Worm (Caenorhabditis elegans) whole organism, young adult: ENCODE data around the gene Y39B6A.33.

Experiments
- C06A6.2 ChIP-seq: fragments of 200-800 bp; sonication (Bioruptor generic); conservative IDR thresholded peaks from 2 replicates; pipeline ENCODE4 v1.3.6; 2022; ENCODE audit warnings: missing genetic modification characterization, missing compliant biosample characterization
- F10E7.11 ChIP-seq: sonication (generic microtip); optimal IDR thresholded peaks from 2 replicates; lab custom pipeline; 2017; ENCODE audit warnings: mild to moderate bottlenecking, missing genetic modification characterization, moderate library complexity, missing compliant biosample characterization
- F22D6.2 ChIP-seq: sonication (generic microtip); optimal IDR thresholded peaks from 2 replicates; lab custom pipeline; 2016; ENCODE audit warnings: mild to moderate bottlenecking, missing genetic modification characterization, missing compliant biosample characterization
- F23B12.7 ChIP-seq: sonication (generic microtip); optimal IDR thresholded peaks from 2 replicates; lab custom pipeline; 2017; ENCODE audit warnings: missing genetic modification characterization, mild to moderate bottlenecking, missing compliant biosample characterization, antibody characterized with exemption, moderate library complexity; ENCODE audit not compliant: insufficient read depth
- F33H1.4 ChIP-seq: fragments of 200-800 bp; sonication (Bioruptor generic); IDR thresholded peaks from 2 replicates; pipeline ENCODE4 v1.3.6; 2022; ENCODE audit warnings: missing genetic modification reagents, missing genetic modification characterization, missing compliant biosample characterization
- F52B5.7 ChIP-seq: sonication (generic microtip); optimal IDR thresholded peaks from 2 replicates; lab custom pipeline; 2016; ENCODE audit warnings: mild to moderate bottlenecking, missing genetic modification characterization, missing compliant biosample characterization
- F55B11.4 ChIP-seq: sonication (generic microtip); optimal IDR thresholded peaks from 2 replicates; lab custom pipeline; 2016; ENCODE audit warnings: missing compliant biosample characterization, missing genetic modification characterization, borderline replicate concordance; ENCODE audit not compliant: insufficient read depth
- F57C9.4 ChIP-seq: sonication (generic microtip); optimal IDR thresholded peaks from 2 replicates; lab custom pipeline; 2017; ENCODE audit warnings: mild to moderate bottlenecking, missing genetic modification characterization, missing compliant biosample characterization
- Y56A3A.18 ChIP-seq: fragments of 200-800 bp; sonication (Bioruptor generic); IDR thresholded peaks from 2 replicates; pipeline ENCODE4 v1.3.6; 2022; ENCODE audit warnings: missing genetic modification reagents, missing genetic modification characterization, missing compliant biosample characterization
- ZK185.1 ChIP-seq: sonication (generic microtip); optimal IDR thresholded peaks from 2 replicates; lab custom pipeline; 2016; ENCODE audit warnings: mild to moderate bottlenecking, missing genetic modification characterization, missing compliant biosample characterization; ENCODE audit not compliant: poor library complexity, severe bottlenecking
- akir-1 ChIP-seq: fragments of 200-800 bp; sonication (Bioruptor generic); optimal IDR thresholded peaks from 2 replicates; lab custom pipeline; 2018; ENCODE audit warnings: mild to moderate bottlenecking, missing genetic modification characterization, moderate library complexity, missing compliant biosample characterization
- ama-1 ChIP-seq, 3 experiments: fragments of 150-350 bp in 1 of 3; sonication (generic microtip) in 2 of 3; optimal IDR thresholded peaks; 2 replicates each; lab custom pipeline; 2014 to 2018; ENCODE audit warnings: missing biosample characterization in 2 of 3, missing genetic modification characterization in 2 of 3, missing genetic modification reagents in 2 of 3
- athp-1 ChIP-seq: sonication (generic microtip); optimal IDR thresholded peaks from 2 replicates; lab custom pipeline; 2017; ENCODE audit warnings: mild to moderate bottlenecking, missing genetic modification characterization, missing compliant biosample characterization
- attf-6 ChIP-seq: fragments of 200-800 bp; sonication (Bioruptor generic); IDR thresholded peaks from 2 replicates; pipeline ENCODE4 v1.3.6; 2022; ENCODE audit warnings: missing genetic modification reagents, missing genetic modification characterization, missing compliant biosample characterization
- bed-2 ChIP-seq: fragments of 200-800 bp; sonication (Bioruptor generic); IDR thresholded peaks from 2 replicates; pipeline ENCODE4 v1.3.6; 2022; ENCODE audit warnings: missing genetic modification reagents, missing genetic modification characterization, missing compliant biosample characterization
- ccch-3 ChIP-seq: fragments of 200-800 bp; sonication (Bioruptor generic); optimal IDR thresholded peaks from 2 replicates; lab custom pipeline; 2018; ENCODE audit warnings: mild to moderate bottlenecking, missing genetic modification characterization, missing compliant biosample characterization
- ceh-58 ChIP-seq: fragments of 200-800 bp; sonication (Bioruptor generic); IDR thresholded peaks from 2 replicates; pipeline ENCODE4 v1.3.6; 2022; ENCODE audit warnings: missing genetic modification characterization, missing compliant biosample characterization
- chd-7 ChIP-seq: sonication (generic microtip); optimal IDR thresholded peaks from 2 replicates; lab custom pipeline; 2016; ENCODE audit warnings: mild to moderate bottlenecking, missing genetic modification characterization, moderate library complexity, missing compliant biosample characterization
- die-1 ChIP-seq: sonication (generic microtip); optimal IDR thresholded peaks from 2 replicates; lab custom pipeline; 2016; ENCODE audit warnings: missing genotype, mild to moderate bottlenecking, missing genetic modification characterization, missing compliant biosample characterization
- dpff-1 ChIP-seq: sonication (generic microtip); optimal IDR thresholded peaks from 2 replicates; lab custom pipeline; 2017; ENCODE audit warnings: mild to moderate bottlenecking, missing genetic modification characterization, missing compliant biosample characterization
- ekl-4 ChIP-seq: fragments of 200-800 bp; sonication (Bioruptor generic); IDR thresholded peaks from 2 replicates; pipeline ENCODE4 v1.3.6; 2022; ENCODE audit warnings: missing genetic modification reagents, missing genetic modification characterization, missing compliant biosample characterization
- ets-4 ChIP-seq: fragments of 200-800 bp; sonication (Bioruptor generic); optimal IDR thresholded peaks from 2 replicates; lab custom pipeline; 2018; ENCODE audit warnings: mild to moderate bottlenecking, missing genetic modification characterization, missing compliant biosample characterization
- hlh-12 ChIP-seq: sonication (generic microtip); optimal IDR thresholded peaks from 2 replicates; lab custom pipeline; 2016; ENCODE audit warnings: missing genetic modification characterization, missing compliant biosample characterization
- hmg-1.2 ChIP-seq: fragments of 200-800 bp; sonication (Bioruptor generic); IDR thresholded peaks from 2 replicates; pipeline ENCODE4 v1.3.6; 2022; ENCODE audit warnings: missing genetic modification reagents, missing genetic modification characterization, missing compliant biosample characterization
- lag-1 ChIP-seq: fragments of 200-800 bp; sonication (Bioruptor generic); IDR thresholded peaks from 2 replicates; pipeline ENCODE4 v1.3.6; 2022; ENCODE audit warnings: missing genetic modification reagents, missing genetic modification characterization, missing compliant biosample characterization
- let-526 ChIP-seq: fragments of 200-800 bp; sonication (Bioruptor generic); IDR thresholded peaks from 2 replicates; pipeline ENCODE4 v1.3.6; 2022; ENCODE audit warnings: missing genetic modification reagents, missing genetic modification characterization, missing compliant biosample characterization
- lin-35 ChIP-seq, 3 experiments: fragments of 150-350 bp in 2 of 3; sonication (generic microtip) in 1 of 3; optimal IDR thresholded peaks; 2 replicates each; lab custom pipeline; 2014 to 2018; ENCODE audit warnings: missing biosample characterization in 3 of 3, missing genetic modification characterization in 3 of 3, missing genetic modification reagents in 3 of 3
- lin-54 ChIP-seq: fragments of 200-800 bp; sonication (Bioruptor generic); optimal IDR thresholded peaks from 2 replicates; lab custom pipeline; 2018; ENCODE audit warnings: mild to moderate bottlenecking, missing genetic modification characterization, missing compliant biosample characterization
- lsl-1 ChIP-seq: fragments of 200-800 bp; sonication (Bioruptor generic); optimal IDR thresholded peaks from 2 replicates; lab custom pipeline; 2018; ENCODE audit warnings: mild to moderate bottlenecking, missing genetic modification characterization, moderate library complexity, missing compliant biosample characterization
- lsy-27 ChIP-seq: sonication (generic microtip); optimal IDR thresholded peaks from 2 replicates; lab custom pipeline; 2017; ENCODE audit warnings: missing genetic modification characterization, mild to moderate bottlenecking, missing compliant biosample characterization, antibody characterized with exemption, missing genotype, borderline replicate concordance; ENCODE audit not compliant: insufficient read depth
- madf-3 ChIP-seq: fragments of 200-800 bp; sonication (Bioruptor generic); IDR thresholded peaks from 2 replicates; pipeline ENCODE4 v1.3.6; 2022; ENCODE audit warnings: missing genetic modification reagents, missing genetic modification characterization, missing compliant biosample characterization
- madf-6 ChIP-seq: fragments of 200-800 bp; sonication (Bioruptor generic); IDR thresholded peaks from 2 replicates; pipeline ENCODE4 v1.3.6; 2022; ENCODE audit warnings: missing genetic modification reagents, missing genetic modification characterization, missing compliant biosample characterization
- mel-28 ChIP-seq: sonication (generic microtip); optimal IDR thresholded peaks from 2 replicates; lab custom pipeline; 2016; ENCODE audit warnings: borderline replicate concordance, mild to moderate bottlenecking, missing genetic modification characterization, missing compliant biosample characterization
- mxl-1 ChIP-seq: sonication (generic microtip); optimal IDR thresholded peaks from 2 replicates; lab custom pipeline; 2016; ENCODE audit warnings: missing genetic modification characterization, missing compliant biosample characterization
- nfyb-1 ChIP-seq: fragments of 200-800 bp; sonication (Bioruptor generic); IDR thresholded peaks from 2 replicates; pipeline ENCODE4 v1.3.6; 2022; ENCODE audit warnings: missing genetic modification reagents, missing genetic modification characterization, missing compliant biosample characterization
- rec-8 ChIP-seq, 2 experiments: sonication (generic microtip); optimal IDR thresholded peaks; 2 replicates each; lab custom pipeline; 2016; ENCODE audit warnings: mild to moderate bottlenecking in 2 of 2, missing genetic modification characterization in 2 of 2, missing genetic modification reagents in 2 of 2, missing genotype in 2 of 2, missing biosample characterization in 1 of 2, missing compliant biosample characterization in 1 of 2, moderate library complexity in 1 of 2
- repo-1 ChIP-seq: sonication (generic microtip); optimal IDR thresholded peaks from 2 replicates; lab custom pipeline; 2017; ENCODE audit warnings: mild to moderate bottlenecking, missing genetic modification characterization, missing compliant biosample characterization
- sdz-38 ChIP-seq: sonication (generic microtip); optimal IDR thresholded peaks from 2 replicates; lab custom pipeline; 2016; ENCODE audit warnings: missing genotype, missing genetic modification characterization, missing compliant biosample characterization
- snpc-1.1 ChIP-seq: sonication (generic microtip); optimal IDR thresholded peaks from 2 replicates; lab custom pipeline; 2017; ENCODE audit warnings: missing genetic modification characterization, mild to moderate bottlenecking, missing compliant biosample characterization, antibody characterized with exemption, moderate library complexity, missing genotype, missing genetic modification reagents; ENCODE audit not compliant: insufficient read depth
- snpc-4 ChIP-seq, 5 experiments: fragments of 150-350 bp in 1 of 5; sonication (generic microtip) in 4 of 5; optimal IDR thresholded peaks; 2 replicates each; lab custom pipeline; 2014 to 2018; ENCODE audit warnings: missing genetic modification characterization in 5 of 5, missing biosample characterization in 3 of 5, antibody characterized with exemption in 2 of 5, mild to moderate bottlenecking in 2 of 5, missing compliant biosample characterization in 2 of 5, missing genotype in 2 of 5, moderate library complexity in 2 of 5, missing genetic modification reagents in 1 of 5
- tlf-1 ChIP-seq: fragments of 200-800 bp; sonication (Bioruptor generic); optimal IDR thresholded peaks from 2 replicates; lab custom pipeline; 2018; ENCODE audit warnings: mild to moderate bottlenecking, missing genetic modification characterization, missing compliant biosample characterization
- xnd-1 ChIP-seq: sonication (generic microtip); optimal IDR thresholded peaks from 2 replicates; lab custom pipeline; 2016; ENCODE audit warnings: missing genotype, missing genetic modification reagents, missing genetic modification characterization, missing compliant biosample characterization
- ztf-18 ChIP-seq: sonication (generic microtip); optimal IDR thresholded peaks from 2 replicates; lab custom pipeline; 2016; ENCODE audit warnings: missing genotype, mild to moderate bottlenecking, missing genetic modification characterization, missing compliant biosample characterization
- ztf-25 ChIP-seq: fragments of 200-800 bp; sonication (Bioruptor generic); IDR thresholded peaks from 2 replicates; pipeline ENCODE4 v1.3.6; 2022; ENCODE audit warnings: missing genetic modification reagents, missing genetic modification characterization, missing compliant biosample characterization
- ztf-28 ChIP-seq: fragments of 200-800 bp; sonication (Bioruptor generic); IDR thresholded peaks from 2 replicates; pipeline ENCODE4 v1.3.6; 2022; ENCODE audit warnings: missing genetic modification reagents, missing genetic modification characterization, missing compliant biosample characterization

Y39B6A.33 gene

DNA sequence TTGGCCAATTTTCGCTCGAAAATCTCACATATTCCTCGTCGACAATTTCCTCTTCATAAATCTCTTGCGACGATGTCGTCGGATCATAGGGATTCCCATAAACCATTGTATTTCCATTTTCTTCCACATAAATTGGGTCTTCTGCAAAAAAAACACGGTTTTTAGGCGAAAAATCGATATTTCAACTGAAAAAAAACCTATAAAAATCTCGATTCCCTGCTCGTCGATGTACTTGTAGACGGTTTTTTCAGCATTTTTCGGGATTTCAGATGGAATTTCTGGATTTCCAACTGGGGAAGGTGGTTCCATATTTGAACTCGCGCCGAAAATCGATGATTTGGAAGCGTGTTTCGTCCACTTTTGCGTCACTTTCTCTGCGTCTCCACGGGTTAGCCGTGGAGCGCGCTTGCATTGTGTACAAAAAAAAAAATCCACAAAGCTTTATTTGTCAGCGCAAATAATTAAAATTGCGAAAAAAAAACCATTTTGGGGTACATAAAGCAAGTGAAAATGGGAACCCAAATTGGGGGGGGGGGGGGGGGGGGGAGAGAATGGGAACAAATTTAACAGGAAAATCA, 34.2 kb upstream of the Y39B6A.33 start, which contains the start of gene Y39B6A.43:
Gene Y39B6A.43, minus strand, starts transcription at position 351 of the 578 bp plus-strand sequence.
- TF ChIP-seq lsl-1 (GFP tag; lab: Kevin White, UChicago) (peak; percentile 90), attf-6 (GFP tag; lab: Robert Waterston, UW) (peak; percentile 93), C06A6.2 (GFP tag; lab: Robert Waterston, UW) (peak; percentile 92), nfyb-1 (peak; percentile 97), ztf-25 (GFP tag; lab: Robert Waterston, UW) (0 out of 2 replicates have a peak, but pooled peaks have one; percentile 70), madf-3 (GFP tag; lab: Robert Waterston, UW) (peak; percentile 97), lag-1 (GFP tag; lab: Robert Waterston, UW) (0 out of 2 replicates have a peak, but pooled peaks have one; percentile 50), rec-8 (tag; optimal IDR thresholded peaks at IDR 0.05; lab: Kevin White, UChicago) (peak in 1 of 2 experiments; percentile 75), hmg-1.2 (peak; percentile 93), snpc-4 (GFP tag; optimal IDR thresholded peaks at IDR 0.05; lab: Kevin White, UChicago) (peak; percentile 80), snpc-4 (tag; optimal IDR thresholded peaks at IDR 0.05; lab: Kevin White, UChicago) (peak; percentile 63 to 88 (median 84)), F10E7.11 (tag; lab: Kevin White, UChicago) (peak; percentile 86), ccch-3 (GFP tag; lab: Kevin White, UChicago) (no peak), ets-4 (GFP tag; lab: Kevin White, UChicago) (peak; percentile 53), madf-6 (GFP tag; lab: Robert Waterston, UW) (peak; percentile 94), dpff-1 (tag; lab: Kevin White, UChicago) (peak; percentile 49), ama-1 (optimal IDR thresholded peaks at IDR 0.05; lab: Kevin White, UChicago) (no peak), ama-1 (GFP tag; optimal IDR thresholded peaks at IDR 0.05; lab: Kevin White, UChicago) (peak in 1 of 2 experiments; percentile 53), athp-1 (tag; lab: Kevin White, UChicago) (peak; percentile 99), F22D6.2 (tag; lab: Kevin White, UChicago) (peak; percentile 81), ZK185.1 (tag; lab: Kevin White, UChicago) (peak; percentile 96), mxl-1 (tag; lab: Kevin White, UChicago) (no peak), ztf-28 (GFP tag; lab: Robert Waterston, UW) (peak; percentile 96), akir-1 (GFP tag; lab: Kevin White, UChicago) (no peak), Y56A3A.18 (GFP tag; lab: Robert Waterston, UW) (peak; percentile 94), F57C9.4 (tag; lab: Kevin White, UChicago) (peak; percentile 88), ztf-18 (peak; percentile 90), hlh-12 (no peak), tlf-1 (GFP tag; lab: Kevin White, UChicago) (peak; percentile 98), die-1 (tag; lab: Kevin White, UChicago) (no peak), F23B12.7 (tag; lab: Kevin White, UChicago) (peak; percentile 91), F33H1.4 (GFP tag; lab: Robert Waterston, UW) (peak; percentile 86), mel-28 (tag; lab: Kevin White, UChicago) (peak; percentile 75), F55B11.4 (tag; lab: Kevin White, UChicago) (no peak), ceh-58 (0 out of 2 replicates have a peak, but pooled peaks have one; percentile 37), F52B5.7 (peak; percentile 97), bed-2 (GFP tag; lab: Robert Waterston, UW) (peak; percentile 77), lsy-27 (tag; lab: Kevin White, UChicago) (peak; percentile 22), let-526 (GFP tag; lab: Robert Waterston, UW) (peak; percentile 98), chd-7 (tag; lab: Kevin White, UChicago) (peak; percentile 97), lin-35 (GFP tag; optimal IDR thresholded peaks at IDR 0.05; lab: Kevin White, UChicago) (peak; percentile 80 to 99 (median 96)), sdz-38 (tag; lab: Kevin White, UChicago) (no peak), lin-54 (peak; percentile 99), snpc-1.1 (tag; lab: Kevin White, UChicago) (peak; percentile 64), xnd-1 (peak; percentile 79), repo-1 (peak; percentile 94), ekl-4 (GFP tag; lab: Robert Waterston, UW) (peak; percentile 97)
